Fruit fly (Drosophila melanogaster) whole organism, wandering third instar larva: Measurements from ENCODE around the gene CG42779.

Experiments used
- Myc ChIP-seq: fragments of >200 bp; optimal IDR thresholded peaks from 2 replicates; lab custom pipeline; 2017
- OdsH ChIP-seq: fragments of 200-800 bp; sonication (Bioruptor generic); optimal IDR thresholded peaks from 2 replicates; lab custom pipeline; 2016; ENCODE audit warnings: missing biosample characterization, mild to moderate bottlenecking, missing genetic modification characterization
- Sp1 ChIP-seq: fragments of 200-800 bp; sonication (Bioruptor generic); optimal IDR thresholded peaks from 3 replicates; lab custom pipeline; 2019; ENCODE audit warnings: missing biosample characterization, mild to moderate bottlenecking, missing genetic modification characterization, moderate library complexity
- foxo ChIP-seq, 2 experiments: fragments of 200-800 bp; sonication (Bioruptor generic); optimal IDR thresholded peaks; 2 replicates in 1 of 2; 3 replicates in 1 of 2; lab custom pipeline; 2016 to 2017; ENCODE audit warnings: missing biosample characterization in 2 of 2, missing genetic modification characterization in 2 of 2
- sage ChIP-seq: fragments of 200-800 bp; sonication (Bioruptor generic); optimal IDR thresholded peaks from 2 replicates; lab custom pipeline; 2016; ENCODE audit warnings: missing biosample characterization, mild to moderate bottlenecking, missing genetic modification characterization
- usp ChIP-seq: fragments of >200 bp; optimal IDR thresholded peaks from 2 replicates; lab custom pipeline; 2017; ENCODE audit warnings: missing biosample characterization, missing genetic modification characterization
- woc ChIP-seq: sonication (Bioruptor generic); optimal IDR thresholded peaks from 2 replicates; lab custom pipeline; 2016; ENCODE audit warnings: missing biosample characterization, mild to moderate bottlenecking, missing genetic modification characterization

DNA sequence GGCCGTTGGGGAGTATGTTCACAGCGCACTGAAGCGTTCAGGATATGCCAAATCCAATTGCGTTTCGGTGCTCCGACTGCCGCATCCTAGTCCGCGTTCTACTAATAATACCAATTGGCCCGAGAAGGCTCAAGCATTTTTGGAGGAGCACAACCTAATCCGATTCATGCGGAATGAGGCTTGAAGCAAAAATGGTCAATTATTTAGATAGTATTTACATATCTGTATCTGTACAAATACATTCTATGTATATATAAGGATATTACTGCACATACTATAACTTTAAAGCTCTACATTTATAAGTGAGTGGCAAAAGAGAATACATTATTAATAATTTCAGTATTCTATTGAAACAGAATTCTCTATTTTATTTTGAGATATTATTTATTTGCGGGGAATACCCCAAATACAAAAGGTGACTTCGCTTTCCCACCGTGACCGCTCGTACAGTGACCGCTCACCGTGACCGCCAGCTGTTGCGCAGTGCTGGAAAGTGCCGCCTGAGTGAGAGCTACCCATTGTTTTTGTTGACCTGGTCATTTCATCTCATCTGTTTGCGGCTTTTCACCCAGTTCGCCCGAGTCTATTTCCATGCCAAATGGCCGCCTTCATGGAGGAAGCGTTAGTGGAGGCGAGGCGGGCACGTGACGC, 30.1 kb downstream of the CG42779 start, which contains the start of gene CG5292:
- TF ChIP-seq Sp1 (GFP tag; lab: Kevin White, UChicago) (peak; percentile 61), Myc (lab: Kevin White, UChicago) (peak; percentile 34), sage (GFP tag; lab: Kevin White, UChicago) (no peak), woc (peak; percentile 50), usp (no peak), OdsH (GFP tag; lab: Kevin White, UChicago) (peak; percentile 54), foxo (GFP tag; optimal IDR thresholded peaks at IDR 0.05; lab: Kevin White, UChicago) (peak in 1 of 2 experiments; percentile 72)
